Worm (Caenorhabditis elegans) whole organism, L4 larva: ENCODE measurements around the gene eif-3.B.

ENCODE experiments used
- F10B5.3 ChIP-seq: sonication (generic microtip); optimal IDR thresholded peaks from 2 replicates; lab custom pipeline; 2016; ENCODE audit warnings: mild to moderate bottlenecking, missing genetic modification characterization, missing compliant biosample characterization
- F44E2.7 ChIP-seq: fragments of 200-800 bp; sonication (Bioruptor generic); IDR thresholded peaks from 2 replicates; pipeline ENCODE4 v2.1.2; 2022; ENCODE audit warnings: missing genetic modification characterization, missing compliant biosample characterization
- F49E8.2 ChIP-seq: sonication (generic microtip); optimal IDR thresholded peaks from 2 replicates; lab custom pipeline; 2016; ENCODE audit warnings: missing compliant biosample characterization, mild to moderate bottlenecking, missing genetic modification characterization, borderline replicate concordance
- arid-1 ChIP-seq: fragments of 200-800 bp; sonication (Bioruptor generic); conservative IDR thresholded peaks from 2 replicates; pipeline ENCODE4 v1.3.6; 2022; ENCODE audit warnings: missing genetic modification reagents, missing genetic modification characterization, missing compliant biosample characterization
- ceh-20 ChIP-seq: fragments of 200-800 bp; sonication (Bioruptor generic); IDR thresholded peaks from 2 replicates; pipeline ENCODE4 v1.3.6; 2022; ENCODE audit warnings: missing genetic modification reagents, missing genetic modification characterization, missing compliant biosample characterization
- cey-2 ChIP-seq: sonication (generic microtip); optimal IDR thresholded peaks from 3 replicates; lab custom pipeline; 2017; ENCODE audit warnings: missing genetic modification characterization, mild to moderate bottlenecking, missing compliant biosample characterization, antibody characterized with exemption, borderline replicate concordance; ENCODE audit not compliant: insufficient read depth
- ctbp-1 ChIP-seq: fragments of 200-800 bp; sonication (Bioruptor generic); IDR thresholded peaks from 2 replicates; pipeline ENCODE4 v1.3.6; 2022; ENCODE audit warnings: missing genetic modification reagents, missing genetic modification characterization, missing compliant biosample characterization
- daf-16 ChIP-seq, 3 experiments: sonication (generic microtip); optimal IDR thresholded peaks; 2 replicates each; lab custom pipeline; 2016 to 2017; ENCODE audit warnings: missing genetic modification characterization in 3 of 3, missing genetic modification reagents in 3 of 3, mild to moderate bottlenecking in 2 of 3, missing compliant biosample characterization in 2 of 3, missing biosample characterization in 1 of 3, moderate library complexity in 1 of 3
- daf-8 ChIP-seq: fragments of 200-800 bp; sonication (Bioruptor generic); IDR thresholded peaks from 2 replicates; pipeline ENCODE4 v1.3.6; 2022; ENCODE audit warnings: missing genetic modification characterization, missing compliant biosample characterization
- dmd-6 ChIP-seq: fragments of 200-800 bp; sonication (Bioruptor generic); IDR thresholded peaks from 2 replicates; pipeline ENCODE4 v1.3.6; 2022; ENCODE audit warnings: missing genetic modification reagents, missing genetic modification characterization, missing compliant biosample characterization
- dpl-1 ChIP-seq: fragments of 150-350 bp; optimal IDR thresholded peaks from 2 replicates; lab custom pipeline; 2014; ENCODE audit warnings: missing biosample characterization, missing genetic modification reagents, missing genetic modification characterization
- dve-1 ChIP-seq: sonication (generic microtip); optimal IDR thresholded peaks from 2 replicates; lab custom pipeline; 2017; ENCODE audit warnings: antibody characterized with exemption, mild to moderate bottlenecking, missing genetic modification characterization, missing compliant biosample characterization; ENCODE audit not compliant: insufficient read depth
- hlh-11 ChIP-seq: fragments of 200-800 bp; sonication (Bioruptor generic); optimal IDR thresholded peaks from 2 replicates; lab custom pipeline; 2018; ENCODE audit warnings: mild to moderate bottlenecking, missing genetic modification characterization, missing compliant biosample characterization
- hlh-30 ChIP-seq: sonication (generic microtip); optimal IDR thresholded peaks from 2 replicates; lab custom pipeline; 2017; ENCODE audit warnings: antibody characterized with exemption, mild to moderate bottlenecking, missing genetic modification characterization, missing compliant biosample characterization; ENCODE audit not compliant: insufficient read depth
- hmg-1.1 ChIP-seq: fragments of 200-800 bp; sonication (Bioruptor generic); IDR thresholded peaks from 2 replicates; pipeline ENCODE4 v1.3.6; 2022; ENCODE audit warnings: missing genetic modification reagents, missing genetic modification characterization, missing compliant biosample characterization
- lin-1 ChIP-seq: fragments of 200-800 bp; sonication (Bioruptor generic); IDR thresholded peaks from 2 replicates; pipeline ENCODE4 v1.3.6; 2022; ENCODE audit warnings: missing genetic modification reagents, missing genetic modification characterization, missing compliant biosample characterization
- lin-13 ChIP-seq: fragments of 150-350 bp; optimal IDR thresholded peaks from 2 replicates; lab custom pipeline; 2014; ENCODE audit warnings: missing biosample characterization, missing genetic modification reagents, missing genetic modification characterization
- lin-29 ChIP-seq: fragments of 200-800 bp; sonication (Bioruptor generic); IDR thresholded peaks from 2 replicates; pipeline ENCODE4 v1.3.6; 2022; ENCODE audit warnings: missing genetic modification reagents, missing genetic modification characterization, missing compliant biosample characterization
- lin-38 ChIP-seq: fragments of 200-800 bp; sonication (Bioruptor generic); IDR thresholded peaks from 2 replicates; pipeline ENCODE4 v1.3.6; 2022; ENCODE audit warnings: missing genetic modification reagents, missing genetic modification characterization, missing compliant biosample characterization
- lir-3 ChIP-seq: sonication (generic microtip); optimal IDR thresholded peaks from 2 replicates; lab custom pipeline; 2016; ENCODE audit warnings: mild to moderate bottlenecking, missing genetic modification characterization, missing compliant biosample characterization
- lsy-2 ChIP-seq, 2 experiments: fragments of 150-350 bp in 1 of 2; sonication (generic microtip) in 1 of 2; optimal IDR thresholded peaks; 2 replicates each; lab custom pipeline; 2014 to 2017; ENCODE audit warnings: missing biosample characterization in 2 of 2, missing genetic modification characterization in 2 of 2
- madf-9 ChIP-seq: fragments of 200-800 bp; sonication (Bioruptor generic); conservative IDR thresholded peaks from 2 replicates; pipeline ENCODE4 v1.3.6; 2022; ENCODE audit warnings: missing genetic modification reagents, missing genetic modification characterization, missing compliant biosample characterization
- mdl-1 ChIP-seq, 2 experiments: fragments of 150-350 bp in 1 of 2; sonication (generic microtip) in 1 of 2; optimal IDR thresholded peaks; 2 replicates each; lab custom pipeline; 2014 to 2017; ENCODE audit warnings: missing biosample characterization in 2 of 2, missing genetic modification characterization in 2 of 2
- mxl-3 ChIP-seq: fragments of 200-800 bp; sonication (Bioruptor generic); optimal IDR thresholded peaks from 2 replicates; lab custom pipeline; 2018; ENCODE audit warnings: mild to moderate bottlenecking, missing genetic modification characterization, missing compliant biosample characterization
- nhr-10 ChIP-seq: fragments of 150-350 bp; optimal IDR thresholded peaks from 2 replicates; lab custom pipeline; 2014; ENCODE audit warnings: missing biosample characterization, missing genetic modification characterization
- nhr-102 ChIP-seq: sonication (generic microtip); optimal IDR thresholded peaks from 2 replicates; lab custom pipeline; 2016; ENCODE audit warnings: mild to moderate bottlenecking, missing genetic modification characterization, moderate library complexity, missing compliant biosample characterization
- nhr-11 ChIP-seq: fragments of 150-350 bp; optimal IDR thresholded peaks from 2 replicates; lab custom pipeline; 2014; ENCODE audit warnings: missing biosample characterization, missing genetic modification characterization
- nhr-25 ChIP-seq: sonication (generic microtip); optimal IDR thresholded peaks from 2 replicates; lab custom pipeline; 2017; ENCODE audit warnings: missing genetic modification characterization, mild to moderate bottlenecking, missing compliant biosample characterization, antibody characterized with exemption, moderate library complexity, borderline replicate concordance; ENCODE audit not compliant: insufficient read depth
- nhr-28 ChIP-seq: fragments of 150-350 bp; optimal IDR thresholded peaks from 2 replicates; lab custom pipeline; 2014; ENCODE audit warnings: missing biosample characterization, missing genetic modification characterization
- nhr-48 ChIP-seq: sonication (generic microtip); optimal IDR thresholded peaks from 2 replicates; lab custom pipeline; 2016; ENCODE audit warnings: mild to moderate bottlenecking, missing genetic modification characterization, missing compliant biosample characterization
- php-3 ChIP-seq: fragments of 200-800 bp; sonication (Bioruptor generic); IDR thresholded peaks from 2 replicates; pipeline ENCODE4 v1.3.6; 2022; ENCODE audit warnings: missing genetic modification reagents, missing genetic modification characterization, missing compliant biosample characterization
- saeg-2 ChIP-seq: fragments of 200-800 bp; sonication (Bioruptor generic); IDR thresholded peaks from 2 replicates; pipeline ENCODE4 v1.3.6; 2022; ENCODE audit warnings: missing genetic modification reagents, missing genetic modification characterization, missing compliant biosample characterization
- snpc-4 ChIP-seq: fragments of 150-350 bp; optimal IDR thresholded peaks from 2 replicates; lab custom pipeline; 2014; ENCODE audit warnings: missing biosample characterization, missing genetic modification characterization
- unc-62 ChIP-seq, 3 experiments: fragments of 150-350 bp in 1 of 3; sonication (generic microtip); optimal IDR thresholded peaks in 2 of 3; peaks in 1 of 3; 1 replicate in 1 of 3; 2 replicates in 2 of 3; lab custom pipeline; 2014 to 2017; ENCODE audit warnings: missing biosample characterization in 3 of 3, missing genetic modification characterization in 3 of 3, missing genetic modification reagents in 3 of 3, missing genotype in 1 of 3
- vab-7 ChIP-seq: fragments of 200-800 bp; sonication (Bioruptor generic); IDR thresholded peaks from 2 replicates; pipeline ENCODE4 v1.3.6; 2022; ENCODE audit warnings: missing genetic modification reagents, missing genetic modification characterization, missing compliant biosample characterization
- zfp-2 ChIP-seq: sonication (generic microtip); optimal IDR thresholded peaks from 2 replicates; lab custom pipeline; 2016; ENCODE audit warnings: mild to moderate bottlenecking, missing genetic modification characterization, missing compliant biosample characterization
- zip-11 ChIP-seq: fragments of 200-800 bp; sonication (Bioruptor generic); IDR thresholded peaks from 2 replicates; pipeline ENCODE4 v1.3.6; 2022; ENCODE audit warnings: missing genetic modification characterization, missing compliant biosample characterization
- ztf-11 ChIP-seq: fragments of 150-350 bp; optimal IDR thresholded peaks from 2 replicates; lab custom pipeline; 2014; ENCODE audit warnings: missing biosample characterization, missing genetic modification characterization

Gene eif-3.B

DNA sequence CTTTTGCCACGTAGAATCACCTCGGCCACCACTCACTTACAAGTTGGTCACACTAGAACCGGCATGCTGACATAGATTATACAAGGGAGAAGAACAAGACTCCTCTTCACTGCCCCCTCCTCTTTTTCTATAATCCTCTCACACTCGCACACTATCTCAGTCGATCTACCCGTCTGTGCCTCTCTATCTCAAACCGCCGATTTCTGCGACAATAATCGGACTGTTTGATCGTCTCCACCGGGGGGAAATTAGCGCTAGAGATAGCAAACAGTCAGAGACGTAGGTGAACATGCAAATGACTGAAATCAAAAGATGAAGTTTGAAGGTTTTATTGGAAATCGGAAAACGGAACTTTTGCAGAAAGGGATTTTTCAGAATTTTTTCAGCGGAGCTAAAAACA, 27.2 kb downstream of the eif-3.B start (continued):
- TF ChIP-seq nhr-28 (tag; lab: Kevin White, UChicago) = peak; percentile 88
- peak; percentile 66 for TF ChIP-seq nhr-102
- peak in 1 of 2 experiments; percentile 59 for TF ChIP-seq lsy-2 (tag; optimal IDR thresholded peaks at IDR 0.05; lab: Kevin White, UChicago)
- no peak for TF ChIP-seq lin-29
- peak; percentile 64 for TF ChIP-seq nhr-48 (tag; lab: Kevin White, UChicago)
- TF ChIP-seq daf-16 (GFP tag; optimal IDR thresholded peaks at IDR 0.05; lab: Kevin White, UChicago) = no peak
- TF ChIP-seq daf-16 (tag; optimal IDR thresholded peaks at IDR 0.05; lab: Kevin White, UChicago) = peak; percentile 69
- peak in 1 of 2 experiments; percentile 59 for TF ChIP-seq mdl-1 (tag; optimal IDR thresholded peaks at IDR 0.05; lab: Kevin White, UChicago)
- peak; percentile 82 for TF ChIP-seq mxl-3 (GFP tag; lab: Kevin White, UChicago)
- TF ChIP-seq F10B5.3 (tag; lab: Kevin White, UChicago) = no peak
- peak; percentile 88 for TF ChIP-seq hlh-11 (tag; lab: Kevin White, UChicago)
- TF ChIP-seq nhr-10 (tag; lab: Kevin White, UChicago) = peak; percentile 54
- no peak for TF ChIP-seq zip-11 (GFP tag; lab: Robert Waterston, UW)
- TF ChIP-seq vab-7 (GFP tag; lab: Robert Waterston, UW) = no peak
- peak; percentile 21; the same call in 1 of the 2 replicates for TF ChIP-seq lin-1 (GFP tag; lab: Robert Waterston, UW)
- peak; percentile 60 for TF ChIP-seq dpl-1 (GFP tag; lab: Kevin White, UChicago)

DNA sequence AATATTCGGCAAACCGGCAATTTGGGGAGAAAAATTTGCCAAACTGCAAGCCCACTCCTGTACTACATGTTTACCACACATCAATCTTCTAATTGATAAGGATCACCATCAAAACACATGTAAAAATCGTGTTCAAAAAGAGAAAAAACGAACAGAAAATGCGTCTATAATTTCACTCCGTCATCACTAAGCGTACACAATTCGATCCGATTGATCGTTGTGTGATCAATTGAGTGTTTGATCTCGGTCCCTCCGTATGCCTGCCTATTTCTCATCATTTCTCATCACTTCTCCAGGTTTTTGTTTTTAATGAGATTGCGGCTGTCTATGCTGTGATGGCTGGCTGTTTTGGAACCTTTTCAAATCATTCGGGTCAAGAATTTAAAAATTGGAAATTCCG, 30.2 kb downstream of the eif-3.B start:
- TF ChIP-seq dpl-1 (GFP tag; lab: Kevin White, UChicago) (no peak), ztf-11 (tag; lab: Kevin White, UChicago) (no peak), F44E2.7 (no peak), nhr-25 (tag; lab: Kevin White, UChicago) (no peak), ceh-20 (GFP tag; lab: Robert Waterston, UW) (no peak), vab-7 (GFP tag; lab: Robert Waterston, UW) (no peak), saeg-2 (GFP tag; lab: Robert Waterston, UW) (no peak), nhr-28 (tag; lab: Kevin White, UChicago) (peak; percentile 68), daf-8 (no peak), php-3 (GFP tag; lab: Robert Waterston, UW) (no peak), mxl-3 (GFP tag; lab: Kevin White, UChicago) (peak; percentile 55), hlh-30 (no peak), nhr-48 (tag; lab: Kevin White, UChicago) (peak; percentile 38), lin-13 (no peak), dve-1 (tag; lab: Kevin White, UChicago) (no peak), cey-2 (tag; lab: Kevin White, UChicago) (no peak), lin-38 (no peak), ctbp-1 (GFP tag; lab: Robert Waterston, UW) (no peak), mdl-1 (tag; optimal IDR thresholded peaks at IDR 0.05; lab: Kevin White, UChicago) (peak in 1 of 2 experiments; percentile 36), F49E8.2 (tag; lab: Kevin White, UChicago) (no peak), hmg-1.1 (GFP tag; lab: Robert Waterston, UW) (no peak), lir-3 (tag; lab: Kevin White, UChicago) (no peak), madf-9 (GFP tag; lab: Robert Waterston, UW) (no peak), snpc-4 (no peak), lsy-2 (tag; optimal IDR thresholded peaks at IDR 0.05; lab: Kevin White, UChicago) (no peak), arid-1 (GFP tag; lab: Robert Waterston, UW) (no peak), unc-62 (GFP tag; optimal IDR thresholded peaks at IDR 0.05 in 1 of 2; lab: Kevin White, UChicago) (no peak), unc-62 (tag; optimal IDR thresholded peaks at IDR 0.05; lab: Kevin White, UChicago) (no peak), nhr-11 (tag; lab: Kevin White, UChicago) (no peak), zfp-2 (no peak), dmd-6 (peak; percentile 51), hlh-11 (tag; lab: Kevin White, UChicago) (peak; percentile 45), nhr-10 (tag; lab: Kevin White, UChicago) (peak; percentile 6)
